Fruit fly (Drosophila melanogaster): Measurements from ENCODE around the gene Sptr.

DNA sequence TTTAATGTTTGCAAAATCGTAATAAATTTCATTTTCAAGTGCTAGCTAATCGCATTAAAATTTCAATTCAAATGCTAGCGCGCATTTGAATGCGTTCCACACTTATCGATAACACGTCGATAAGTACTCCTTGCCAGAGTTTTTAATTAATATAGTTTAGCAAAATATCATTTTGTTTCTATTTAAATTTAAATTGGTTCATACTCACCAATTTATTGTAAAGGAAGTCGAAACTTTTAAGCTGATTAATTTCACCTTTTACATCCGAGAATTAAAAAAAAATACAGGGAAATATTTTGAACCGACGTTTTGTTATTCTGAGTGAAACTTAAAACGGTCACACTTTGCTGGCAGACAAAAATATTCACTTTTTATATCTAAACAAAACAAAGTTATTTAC lies 3.1 kb downstream of the Sptr start, which contains the start of gene Es2:
- TF ChIP-seq jim (GFP tag; optimal IDR thresholded peaks at IDR 0.05) (no peak), HLH106 (tag; optimal IDR thresholded peaks at IDR 0.05) (no peak), pan (optimal IDR thresholded peaks at IDR 0.05) (no peak), tai (GFP tag; optimal IDR thresholded peaks at IDR 0.05) (no peak), Hr78 (GFP tag; optimal IDR thresholded peaks at IDR 0.05) (no peak), psq (GFP tag; optimal IDR thresholded peaks at IDR 0.05) (no peak), sv (GFP tag; optimal IDR thresholded peaks at IDR 0.05) (no peak), Hnf4 (GFP tag; optimal IDR thresholded peaks at IDR 0.05) (no peak), Mio (GFP tag; optimal IDR thresholded peaks at IDR 0.05) (no peak), foxo (GFP tag; optimal IDR thresholded peaks at IDR 0.05) (no peak), Vsx2 (GFP tag; optimal IDR thresholded peaks at IDR 0.05; ENCODE audit: partially characterized antibody) (no peak)
